Fruit fly (Drosophila melanogaster) whole organism, embryonic: ENCODE measurements around the gene CG9205.

ENCODE experiments used
- Asciz ChIP-seq: fragments of 200-800 bp; sonication (Bioruptor generic); optimal IDR thresholded peaks from 2 replicates; lab custom pipeline; 2017; ENCODE audit warnings: missing biosample characterization, mild to moderate bottlenecking, missing genetic modification characterization, missing genetic modification reagents
- C15 ChIP-seq: fragments of 200-800 bp; sonication (Bioruptor generic); IDR thresholded peaks from 3 replicates; pipeline ENCODE4 v1.3.6; 2022; ENCODE audit warnings: missing biosample characterization, missing genetic modification characterization
- CG10209 ChIP-seq: fragments of 200-800 bp; sonication (Bioruptor generic); optimal IDR thresholded peaks from 3 replicates; lab custom pipeline; 2017; ENCODE audit warnings: missing biosample characterization, mild to moderate bottlenecking, missing genetic modification characterization, missing genetic modification reagents
- CG1024 ChIP-seq: fragments of 200-800 bp; sonication (Bioruptor generic); IDR thresholded peaks from 2 replicates; pipeline ENCODE4 v1.3.6; 2022; ENCODE audit warnings: missing biosample characterization, missing genetic modification characterization
- CG10543 ChIP-seq: fragments of 200-800 bp; sonication (Bioruptor generic); optimal IDR thresholded peaks from 3 replicates; lab custom pipeline; 2017; ENCODE audit warnings: missing biosample characterization, mild to moderate bottlenecking, missing genetic modification characterization, moderate library complexity
- CG10959 ChIP-seq: fragments of 200-800 bp; sonication (Bioruptor generic); IDR thresholded peaks from 2 replicates; pipeline ENCODE4 v1.3.6; 2022; ENCODE audit warnings: missing biosample characterization, missing genetic modification characterization
- CG11560 ChIP-seq: fragments of 200-800 bp; sonication (Bioruptor generic); IDR thresholded peaks from 3 replicates; pipeline ENCODE4 v1.3.6; 2022; ENCODE audit warnings: missing biosample characterization, missing genetic modification characterization
- CG12236 ChIP-seq: fragments of 200-800 bp; sonication (Bioruptor generic); optimal IDR thresholded peaks from 2 replicates; lab custom pipeline; 2016; ENCODE audit warnings: missing biosample characterization, missing genetic modification characterization
- CG12744 ChIP-seq: fragments of 200-800 bp; sonication (Bioruptor generic); optimal IDR thresholded peaks from 2 replicates; lab custom pipeline; 2016; ENCODE audit warnings: missing biosample characterization, missing genetic modification characterization
- CG13287 ChIP-seq: fragments of 200-800 bp; sonication (Bioruptor generic); IDR thresholded peaks from 2 replicates; pipeline ENCODE4 v1.3.6; 2022; ENCODE audit warnings: missing biosample characterization, missing genetic modification characterization; ENCODE audit not compliant: partially characterized antibody
- CG14441 ChIP-seq: fragments of 200-800 bp; sonication (Bioruptor generic); IDR thresholded peaks from 2 replicates; pipeline ENCODE4 v1.3.6; 2022; ENCODE audit warnings: missing biosample characterization, missing genetic modification characterization
- CG15011 ChIP-seq: fragments of 200-800 bp; sonication (Bioruptor generic); optimal IDR thresholded peaks from 3 replicates; lab custom pipeline; 2018; ENCODE audit warnings: missing biosample characterization, mild to moderate bottlenecking, missing genetic modification characterization
- CG17829 ChIP-seq: fragments of 200-800 bp; optimal IDR thresholded peaks from 2 replicates; lab custom pipeline; 2019; ENCODE audit warnings: missing biosample characterization, mild to moderate bottlenecking, missing genetic modification characterization, moderate library complexity
- CG2889 ChIP-seq: fragments of 200-800 bp; sonication (Bioruptor generic); IDR thresholded peaks from 3 replicates; pipeline ENCODE4 v1.3.6; 2022; ENCODE audit warnings: missing biosample characterization, missing genetic modification characterization
- CG34224 ChIP-seq: fragments of 200-800 bp; sonication (Bioruptor generic); IDR thresholded peaks from 3 replicates; pipeline ENCODE4 v1.3.6; 2022; ENCODE audit warnings: missing biosample characterization, missing genetic modification characterization; ENCODE audit not compliant: partially characterized antibody
- CG4282 ChIP-seq: fragments of 200-800 bp; sonication (Bioruptor generic); optimal IDR thresholded peaks from 2 replicates; lab custom pipeline; 2016; ENCODE audit warnings: missing biosample characterization, missing genetic modification characterization
- CG4617 ChIP-seq: fragments of 200-800 bp; sonication (Bioruptor generic); optimal IDR thresholded peaks from 3 replicates; lab custom pipeline; 2016; ENCODE audit warnings: missing biosample characterization, missing genetic modification characterization, borderline replicate concordance
- CG6765 ChIP-seq: fragments of 200-800 bp; sonication (Bioruptor generic); optimal IDR thresholded peaks from 3 replicates; lab custom pipeline; 2017; ENCODE audit warnings: missing biosample characterization, mild to moderate bottlenecking, missing genetic modification characterization
- CG9437 ChIP-seq: fragments of 200-800 bp; sonication (Bioruptor generic); optimal IDR thresholded peaks from 2 replicates; lab custom pipeline; 2018; ENCODE audit warnings: missing biosample characterization, mild to moderate bottlenecking, missing genetic modification characterization
- CG9932 ChIP-seq: fragments of 200-800 bp; sonication (Bioruptor generic); IDR thresholded peaks from 2 replicates; pipeline ENCODE4 v1.3.6; 2022; ENCODE audit warnings: missing biosample characterization, missing genetic modification characterization
- D19B ChIP-seq: fragments of 200-800 bp; sonication (Bioruptor generic); optimal IDR thresholded peaks from 2 replicates; lab custom pipeline; 2017; ENCODE audit warnings: missing biosample characterization, mild to moderate bottlenecking, missing genetic modification characterization
- Dad ChIP-seq: fragments of 200-800 bp; sonication (Bioruptor generic); optimal IDR thresholded peaks from 3 replicates; lab custom pipeline; 2016; ENCODE audit warnings: missing biosample characterization, missing genetic modification characterization
- Deaf1 ChIP-seq: fragments of 200-800 bp; optimal IDR thresholded peaks from 3 replicates; lab custom pipeline; 2019; ENCODE audit warnings: missing biosample characterization, mild to moderate bottlenecking, missing genetic modification characterization, moderate library complexity
- Dfd ChIP-seq, 2 experiments: fragments of >200 bp; optimal IDR thresholded peaks; 2 replicates each; lab custom pipeline; 2017; ENCODE audit warnings: missing biosample characterization in 2 of 2, missing genetic modification characterization in 2 of 2
- Dip2 ChIP-seq: fragments of 200-800 bp; sonication (Bioruptor generic); IDR thresholded peaks from 2 replicates; pipeline ENCODE4 v1.3.6; 2022; ENCODE audit warnings: missing biosample characterization, missing genetic modification characterization
- E2f1 ChIP-seq: fragments of 200-800 bp; sonication (Bioruptor generic); IDR thresholded peaks from 2 replicates; pipeline ENCODE4 v1.3.6; 2022; ENCODE audit warnings: missing biosample characterization, missing genetic modification characterization
- Ets65A ChIP-seq: fragments of 200-800 bp; sonication (Bioruptor generic); peaks from one replicate; lab custom pipeline; 2016; ENCODE audit warnings: missing biosample characterization, missing genetic modification characterization
- GATAe ChIP-seq: fragments of 200-800 bp; sonication (Bioruptor generic); conservative IDR thresholded peaks from 2 replicates; pipeline ENCODE4 v1.3.6; 2022; ENCODE audit warnings: missing biosample characterization, missing genetic modification characterization
- H2.0 ChIP-seq: fragments of 200-800 bp; sonication (Bioruptor generic); IDR thresholded peaks from 2 replicates; pipeline ENCODE4 v1.3.6; 2022; ENCODE audit warnings: missing biosample characterization, missing genetic modification characterization
- HLHmδ ChIP-seq: fragments of 200-800 bp; sonication (Bioruptor generic); optimal IDR thresholded peaks from 2 replicates; lab custom pipeline; 2018; ENCODE audit warnings: missing biosample characterization, mild to moderate bottlenecking, missing genetic modification characterization, moderate library complexity
- Hr39 ChIP-seq: fragments of >200 bp; optimal IDR thresholded peaks from 2 replicates; lab custom pipeline; 2017
- Hr78 ChIP-seq, 2 experiments: fragments of 200-800 bp in 1 of 2; fragments of >200 bp in 1 of 2; sonication (Bioruptor generic) in 1 of 2; optimal IDR thresholded peaks; 2 replicates each; lab custom pipeline; 2017 to 2019; ENCODE audit warnings: missing biosample characterization in 2 of 2, missing genetic modification characterization in 2 of 2, mild to moderate bottlenecking in 1 of 2, moderate library complexity in 1 of 2
- NFAT ChIP-seq: fragments of 200-800 bp; sonication (Bioruptor generic); IDR thresholded peaks from 2 replicates; pipeline ENCODE4 v1.3.6; 2022; ENCODE audit warnings: missing biosample characterization, missing genetic modification characterization
- Spps ChIP-seq: fragments of 200-800 bp; sonication (Bioruptor generic); optimal IDR thresholded peaks from 2 replicates; lab custom pipeline; 2018; ENCODE audit warnings: missing biosample characterization, mild to moderate bottlenecking, missing genetic modification characterization
- Sry-β ChIP-seq: fragments of 200-800 bp; sonication (Bioruptor generic); optimal IDR thresholded peaks from 2 replicates; lab custom pipeline; 2018; ENCODE audit warnings: missing biosample characterization, mild to moderate bottlenecking, missing genetic modification characterization, moderate library complexity
- caup ChIP-seq: fragments of 200-800 bp; sonication (Bioruptor generic); optimal IDR thresholded peaks from 3 replicates; lab custom pipeline; 2017; ENCODE audit warnings: missing biosample characterization, mild to moderate bottlenecking, missing genetic modification characterization, moderate library complexity; ENCODE audit not compliant: severe bottlenecking
- chif ChIP-seq, 2 experiments: fragments of 200-800 bp; sonication (Bioruptor generic); optimal IDR thresholded peaks; 3 replicates each; lab custom pipeline; 2016; ENCODE audit warnings: missing biosample characterization in 2 of 2, missing genetic modification characterization in 2 of 2
- ci ChIP-seq: fragments of 200-800 bp; sonication (Bioruptor generic); IDR thresholded peaks from 3 replicates; pipeline ENCODE4 v1.3.6; 2022; ENCODE audit warnings: missing biosample characterization, missing genetic modification characterization
- emc ChIP-seq: fragments of 200-800 bp; sonication (Bioruptor generic); optimal IDR thresholded peaks from 2 replicates; lab custom pipeline; 2016; ENCODE audit warnings: missing biosample characterization, missing genetic modification characterization
- eyg ChIP-seq: fragments of 200-800 bp; sonication (Bioruptor generic); optimal IDR thresholded peaks from 3 replicates; lab custom pipeline; 2016; ENCODE audit warnings: missing biosample characterization, missing genetic modification characterization
- gce ChIP-seq: fragments of 200-800 bp; sonication (Bioruptor generic); IDR thresholded peaks from 3 replicates; pipeline ENCODE4 v1.3.6; 2022; ENCODE audit warnings: missing biosample characterization, missing genetic modification characterization
- gem ChIP-seq: fragments of 200-800 bp; sonication (Bioruptor generic); optimal IDR thresholded peaks from 2 replicates; lab custom pipeline; 2019; ENCODE audit warnings: missing biosample characterization, mild to moderate bottlenecking, missing genetic modification characterization, moderate library complexity
- grn ChIP-seq: fragments of 200-800 bp; sonication (Bioruptor generic); optimal IDR thresholded peaks from 3 replicates; lab custom pipeline; 2017; ENCODE audit warnings: missing biosample characterization, missing genetic modification characterization
- nom ChIP-seq: fragments of 200-800 bp; sonication (Bioruptor generic); optimal IDR thresholded peaks from 2 replicates; lab custom pipeline; 2017; ENCODE audit warnings: missing biosample characterization, missing genetic modification characterization, mild to moderate bottlenecking, moderate library complexity, missing genetic modification reagents
- oc ChIP-seq: fragments of 200-800 bp; sonication (Bioruptor generic); optimal IDR thresholded peaks from 2 replicates; lab custom pipeline; 2018; ENCODE audit warnings: missing biosample characterization, mild to moderate bottlenecking, missing genetic modification characterization, moderate library complexity
- ranshi ChIP-seq: fragments of 200-800 bp; sonication (Bioruptor generic); IDR thresholded peaks from 2 replicates; pipeline ENCODE4 v1.3.6; 2022; ENCODE audit warnings: missing biosample characterization, missing genetic modification characterization
- stwl ChIP-seq: fragments of 200-800 bp; sonication (Bioruptor generic); optimal IDR thresholded peaks from 3 replicates; lab custom pipeline; 2018; ENCODE audit warnings: missing biosample characterization, mild to moderate bottlenecking, missing genetic modification characterization, moderate library complexity
- trem ChIP-seq: fragments of 200-800 bp; optimal IDR thresholded peaks from 3 replicates; lab custom pipeline; 2019; ENCODE audit warnings: missing biosample characterization, mild to moderate bottlenecking, missing genetic modification characterization, moderate library complexity
- vnd ChIP-seq: fragments of 200-800 bp; sonication (Bioruptor generic); IDR thresholded peaks from 3 replicates; pipeline ENCODE4 v1.3.6; 2022; ENCODE audit warnings: missing biosample characterization, missing genetic modification characterization; ENCODE audit not compliant: partially characterized antibody
- zfh1 ChIP-seq: fragments of 200-800 bp; sonication (Bioruptor generic); IDR thresholded peaks from 3 replicates; pipeline ENCODE4 v1.3.6; 2022; ENCODE audit warnings: missing biosample characterization, missing genetic modification characterization

Gene CG9205

DNA sequence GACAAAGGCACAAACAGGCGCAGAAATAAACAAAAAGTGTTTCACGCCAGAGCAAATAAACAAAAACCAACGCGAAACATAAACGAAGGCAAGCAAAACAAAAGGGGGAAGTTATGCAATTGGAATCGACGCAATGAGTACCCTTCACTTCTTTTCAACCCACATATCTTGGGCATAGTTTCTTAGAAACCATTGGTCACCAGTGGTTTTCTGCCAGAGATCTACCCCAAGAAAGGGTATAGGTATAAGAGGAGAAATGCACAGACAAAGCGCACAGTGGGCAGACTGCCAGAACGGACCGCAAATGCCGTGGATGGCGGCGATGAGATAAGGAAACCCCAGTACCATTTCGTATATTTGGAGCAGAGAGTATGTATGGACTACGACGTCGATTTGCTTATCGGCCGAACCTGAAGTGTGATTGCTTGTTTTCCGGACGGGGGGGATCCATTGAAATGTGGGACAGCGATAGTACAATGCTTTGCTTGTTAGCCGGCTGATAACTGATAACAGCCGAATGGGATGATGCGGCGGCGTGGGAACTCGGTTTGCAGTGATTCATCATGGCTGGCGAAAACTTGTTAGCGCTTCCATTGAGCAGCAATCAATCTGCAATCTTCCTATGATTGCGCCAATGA, 3.5 kb upstream of the CG9205 start (continued):
- TF ChIP-seq CG12236 (GFP tag; lab: Kevin White, UChicago) (no peak), Hr78 (GFP tag; optimal IDR thresholded peaks at IDR 0.05; lab: Kevin White, UChicago) (no peak), stwl (tag; lab: Kevin White, UChicago) (no peak), CG9932 (GFP tag; lab: Robert Waterston, UW) (peak; percentile 47), CG10959 (GFP tag; lab: Robert Waterston, UW) (peak; percentile 23; the same call in 1 of the 2 replicates), eyg (GFP tag; lab: Kevin White, UChicago) (no peak), Ets65A (GFP tag; lab: Kevin White, UChicago) (no peak), CG34224 (GFP tag; lab: Robert Waterston, UW) (no peak), CG10543 (GFP tag; lab: Kevin White, UChicago) (peak; percentile 44), Dip2 (GFP tag; lab: Robert Waterston, UW) (no peak), Spps (tag; lab: Kevin White, UChicago) (no peak), vnd (GFP tag; lab: Robert Waterston, UW) (0 out of 3 replicates have a peak, but pooled peaks have one; percentile 59), Sry-β (GFP tag; lab: Kevin White, UChicago) (no peak), Deaf1 (tag; lab: Kevin White, UChicago) (peak; percentile 21), CG17829 (tag; lab: Kevin White, UChicago) (peak; percentile 22), nom (peak; percentile 3), CG14441 (peak; percentile 52), trem (tag; lab: Kevin White, UChicago) (no peak), H2.0 (GFP tag; lab: Robert Waterston, UW) (peak; percentile 39; the same call in 1 of the 2 replicates), CG15011 (GFP tag; lab: Kevin White, UChicago) (no peak), CG10209 (GFP tag; lab: Kevin White, UChicago) (peak; percentile 8), C15 (GFP tag; lab: Robert Waterston, UW) (no peak), Dfd (GFP tag; optimal IDR thresholded peaks at IDR 0.05; lab: Kevin White, UChicago) (no peak), CG2889 (GFP tag; lab: Robert Waterston, UW) (0 out of 3 replicates have a peak, but pooled peaks have one; percentile 24), grn (GFP tag; lab: Kevin White, UChicago) (peak; percentile 93), CG6765 (GFP tag; lab: Kevin White, UChicago) (no peak), emc (GFP tag; lab: Kevin White, UChicago) (no peak), gce (no peak), D19B (peak; percentile 86), CG4617 (GFP tag; lab: Kevin White, UChicago) (no peak), caup (GFP tag; lab: Kevin White, UChicago) (no peak), E2f1 (peak; percentile 66), CG13287 (GFP tag; lab: Robert Waterston, UW) (no peak), CG1024 (GFP tag; lab: Robert Waterston, UW) (no peak), Asciz (GFP tag; lab: Kevin White, UChicago) (peak; percentile 17), Hr39 (lab: Kevin White, UChicago) (no peak), gem (tag; lab: Kevin White, UChicago) (peak; percentile 44), chif (GFP tag; optimal IDR thresholded peaks at IDR 0.05; lab: Kevin White, UChicago) (no peak), CG4282 (no peak), zfh1 (GFP tag; lab: Robert Waterston, UW) (peak; percentile 56; the same call in 2 of the 3 replicates), NFAT (GFP tag; lab: Robert Waterston, UW) (peak; percentile 38; the same call in 1 of the 2 replicates), Dad (GFP tag; lab: Kevin White, UChicago) (no peak), CG12744 (GFP tag; lab: Kevin White, UChicago) (no peak), GATAe (GFP tag; lab: Robert Waterston, UW) (peak; percentile 89), CG9437 (GFP tag; lab: Kevin White, UChicago) (no peak), ci (peak; percentile 79), CG11560 (tag; lab: Robert Waterston, UW) (no peak), HLHmδ (GFP tag; lab: Kevin White, UChicago) (no peak), oc (no peak), ranshi (GFP tag; lab: Robert Waterston, UW) (peak; percentile 59)
